Worm (Caenorhabditis elegans) whole organism, young adult: ENCODE measurements around the gene Y54E2A.9.
A peak's percentile ranks its signal among the peaks of the same experiment; 100 is the strongest.

Experiments
- B0261.1 ChIP-seq: sonication (generic microtip); optimal IDR thresholded peaks from 2 replicates; lab custom pipeline; 2016; ENCODE audit warnings: mild to moderate bottlenecking, missing genetic modification characterization, moderate library complexity, missing compliant biosample characterization
- C17E4.6 ChIP-seq: fragments of 200-800 bp; sonication (Bioruptor generic); IDR thresholded peaks from 2 replicates; pipeline ENCODE4 v1.3.6; 2022; ENCODE audit warnings: missing genetic modification reagents, missing genetic modification characterization, missing compliant biosample characterization
- F37B4.10 ChIP-seq: fragments of 200-800 bp; sonication (Bioruptor generic); IDR thresholded peaks from 2 replicates; pipeline ENCODE4 v1.3.6; 2022; ENCODE audit warnings: missing genetic modification characterization, missing compliant biosample characterization
- F55B11.4 ChIP-seq: sonication (generic microtip); optimal IDR thresholded peaks from 2 replicates; lab custom pipeline; 2016; ENCODE audit warnings: missing compliant biosample characterization, missing genetic modification characterization, borderline replicate concordance; ENCODE audit not compliant: insufficient read depth
- F57A8.1 ChIP-seq: fragments of 200-800 bp; sonication (Bioruptor generic); optimal IDR thresholded peaks from 2 replicates; lab custom pipeline; 2018; ENCODE audit warnings: mild to moderate bottlenecking, missing genetic modification characterization, moderate library complexity, missing compliant biosample characterization
- F57C9.4 ChIP-seq: sonication (generic microtip); optimal IDR thresholded peaks from 2 replicates; lab custom pipeline; 2017; ENCODE audit warnings: mild to moderate bottlenecking, missing genetic modification characterization, missing compliant biosample characterization
- K11D2.4 ChIP-seq: fragments of 200-800 bp; sonication (Bioruptor generic); IDR thresholded peaks from 2 replicates; pipeline ENCODE4 v1.3.6; 2022; ENCODE audit warnings: missing genetic modification reagents, missing genetic modification characterization, missing compliant biosample characterization
- Y53F4B.3 ChIP-seq: fragments of 200-800 bp; sonication (Bioruptor generic); IDR thresholded peaks from 2 replicates; pipeline ENCODE4 v1.3.6; 2022; ENCODE audit warnings: missing genetic modification reagents, missing genetic modification characterization, missing compliant biosample characterization
- Y53G8AR.9 ChIP-seq: fragments of 200-800 bp; sonication (Bioruptor generic); conservative IDR thresholded peaks from 2 replicates; pipeline ENCODE4 v1.3.6; 2022; ENCODE audit warnings: missing genetic modification reagents, missing genetic modification characterization, missing compliant biosample characterization
- ZK185.1 ChIP-seq: sonication (generic microtip); optimal IDR thresholded peaks from 2 replicates; lab custom pipeline; 2016; ENCODE audit warnings: mild to moderate bottlenecking, missing genetic modification characterization, missing compliant biosample characterization; ENCODE audit not compliant: poor library complexity, severe bottlenecking
- aptf-3 ChIP-seq: fragments of 200-800 bp; sonication (Bioruptor generic); IDR thresholded peaks from 2 replicates; pipeline ENCODE4 v1.3.6; 2022; ENCODE audit warnings: missing genetic modification characterization, missing compliant biosample characterization
- athp-1 ChIP-seq: sonication (generic microtip); optimal IDR thresholded peaks from 2 replicates; lab custom pipeline; 2017; ENCODE audit warnings: mild to moderate bottlenecking, missing genetic modification characterization, missing compliant biosample characterization
- bed-2 ChIP-seq: fragments of 200-800 bp; sonication (Bioruptor generic); IDR thresholded peaks from 2 replicates; pipeline ENCODE4 v1.3.6; 2022; ENCODE audit warnings: missing genetic modification reagents, missing genetic modification characterization, missing compliant biosample characterization
- cebp-1 ChIP-seq, 2 experiments: fragments of 200-800 bp in 1 of 2; sonication (Bioruptor generic) in 1 of 2; sonication (generic microtip) in 1 of 2; IDR thresholded peaks in 1 of 2; optimal IDR thresholded peaks in 1 of 2; 2 replicates each; pipeline versions ENCODE4 v1.3.6 to Lab custom; 2017 to 2022; ENCODE audit warnings: missing compliant biosample characterization in 2 of 2, missing genetic modification characterization in 2 of 2, mild to moderate bottlenecking in 1 of 2, missing genetic modification reagents in 1 of 2, moderate library complexity in 1 of 2
- ceh-58 ChIP-seq: fragments of 200-800 bp; sonication (Bioruptor generic); IDR thresholded peaks from 2 replicates; pipeline ENCODE4 v1.3.6; 2022; ENCODE audit warnings: missing genetic modification characterization, missing compliant biosample characterization
- ceh-91 ChIP-seq: fragments of 200-800 bp; sonication (Bioruptor generic); IDR thresholded peaks from 2 replicates; pipeline ENCODE4 v1.3.6; 2022; ENCODE audit warnings: missing genetic modification reagents, missing genetic modification characterization, missing compliant biosample characterization
- chd-7 ChIP-seq: sonication (generic microtip); optimal IDR thresholded peaks from 2 replicates; lab custom pipeline; 2016; ENCODE audit warnings: mild to moderate bottlenecking, missing genetic modification characterization, moderate library complexity, missing compliant biosample characterization
- die-1 ChIP-seq: sonication (generic microtip); optimal IDR thresholded peaks from 2 replicates; lab custom pipeline; 2016; ENCODE audit warnings: missing genotype, mild to moderate bottlenecking, missing genetic modification characterization, missing compliant biosample characterization
- dpff-1 ChIP-seq: sonication (generic microtip); optimal IDR thresholded peaks from 2 replicates; lab custom pipeline; 2017; ENCODE audit warnings: mild to moderate bottlenecking, missing genetic modification characterization, missing compliant biosample characterization
- egl-44 ChIP-seq: fragments of 200-800 bp; sonication (Bioruptor generic); IDR thresholded peaks from 2 replicates; pipeline ENCODE4 v1.3.6; 2022; ENCODE audit warnings: missing genetic modification reagents, missing genetic modification characterization, missing compliant biosample characterization
- him-1 ChIP-seq: sonication (generic microtip); optimal IDR thresholded peaks from 2 replicates; lab custom pipeline; 2016; ENCODE audit warnings: missing genotype, missing genetic modification reagents, missing genetic modification characterization, missing compliant biosample characterization
- hlh-12 ChIP-seq: sonication (generic microtip); optimal IDR thresholded peaks from 2 replicates; lab custom pipeline; 2016; ENCODE audit warnings: missing genetic modification characterization, missing compliant biosample characterization
- hsf-1 ChIP-seq: fragments of 200-800 bp; sonication (Bioruptor generic); IDR thresholded peaks from 2 replicates; pipeline ENCODE4 v1.3.6; 2022; ENCODE audit warnings: missing genetic modification reagents, missing genetic modification characterization, missing compliant biosample characterization
- let-526 ChIP-seq: fragments of 200-800 bp; sonication (Bioruptor generic); IDR thresholded peaks from 2 replicates; pipeline ENCODE4 v1.3.6; 2022; ENCODE audit warnings: missing genetic modification reagents, missing genetic modification characterization, missing compliant biosample characterization
- lin-40 ChIP-seq: sonication (generic microtip); optimal IDR thresholded peaks from 2 replicates; lab custom pipeline; 2016; ENCODE audit warnings: missing genetic modification characterization, mild to moderate bottlenecking, missing compliant biosample characterization, missing genotype, missing genetic modification reagents
- lsl-1 ChIP-seq: fragments of 200-800 bp; sonication (Bioruptor generic); optimal IDR thresholded peaks from 2 replicates; lab custom pipeline; 2018; ENCODE audit warnings: mild to moderate bottlenecking, missing genetic modification characterization, moderate library complexity, missing compliant biosample characterization
- madf-6 ChIP-seq: fragments of 200-800 bp; sonication (Bioruptor generic); IDR thresholded peaks from 2 replicates; pipeline ENCODE4 v1.3.6; 2022; ENCODE audit warnings: missing genetic modification reagents, missing genetic modification characterization, missing compliant biosample characterization
- madf-8 ChIP-seq: fragments of 200-800 bp; sonication (Bioruptor generic); conservative IDR thresholded peaks from 2 replicates; pipeline ENCODE4 v1.3.6; 2022; ENCODE audit warnings: missing genetic modification reagents, missing genetic modification characterization, missing compliant biosample characterization
- mcd-1 ChIP-seq: fragments of 200-800 bp; sonication (Bioruptor generic); IDR thresholded peaks from 2 replicates; pipeline ENCODE4 v1.3.6; 2022; ENCODE audit warnings: missing genetic modification reagents, missing genetic modification characterization, missing compliant biosample characterization
- nfya-1 ChIP-seq: sonication (generic microtip); optimal IDR thresholded peaks from 2 replicates; lab custom pipeline; 2017; ENCODE audit warnings: antibody characterized with exemption, missing compliant biosample characterization, missing genetic modification characterization, borderline replicate concordance; ENCODE audit not compliant: insufficient read depth
- nfya-2 ChIP-seq: fragments of 200-800 bp; sonication (Bioruptor generic); IDR thresholded peaks from 2 replicates; pipeline ENCODE4 v1.3.6; 2022; ENCODE audit warnings: missing genetic modification reagents, missing genetic modification characterization, missing compliant biosample characterization
- nhr-90 ChIP-seq: sonication (generic microtip); optimal IDR thresholded peaks from 2 replicates; lab custom pipeline; 2016; ENCODE audit warnings: missing genotype, mild to moderate bottlenecking, missing genetic modification characterization, missing compliant biosample characterization
- sea-2 ChIP-seq: fragments of 200-800 bp; sonication (Bioruptor generic); IDR thresholded peaks from 2 replicates; pipeline ENCODE4 v1.3.6; 2022; ENCODE audit warnings: missing genetic modification characterization, missing compliant biosample characterization
- snpc-1.1 ChIP-seq: sonication (generic microtip); optimal IDR thresholded peaks from 2 replicates; lab custom pipeline; 2017; ENCODE audit warnings: missing genetic modification characterization, mild to moderate bottlenecking, missing compliant biosample characterization, antibody characterized with exemption, moderate library complexity, missing genotype, missing genetic modification reagents; ENCODE audit not compliant: insufficient read depth
- somi-1 ChIP-seq: fragments of 200-800 bp; sonication (Bioruptor generic); optimal IDR thresholded peaks from 2 replicates; lab custom pipeline; 2018; ENCODE audit warnings: mild to moderate bottlenecking, missing genetic modification characterization, missing compliant biosample characterization
- tbp1 ChIP-seq: fragments of 200-800 bp; sonication (Bioruptor generic); optimal IDR thresholded peaks from 2 replicates; lab custom pipeline; 2018; ENCODE audit warnings: mild to moderate bottlenecking, missing genetic modification characterization, missing compliant biosample characterization
- tbx-9 ChIP-seq: sonication (generic microtip); optimal IDR thresholded peaks from 2 replicates; lab custom pipeline; 2016; ENCODE audit warnings: borderline replicate concordance, missing genetic modification characterization, inconsistent platforms, missing compliant biosample characterization
- zfh-2 ChIP-seq: fragments of 200-800 bp; sonication (Bioruptor generic); conservative IDR thresholded peaks from 2 replicates; pipeline ENCODE4 v1.3.6; 2022; ENCODE audit warnings: missing genetic modification reagents, missing genetic modification characterization, missing compliant biosample characterization
- ztf-22 ChIP-seq: fragments of 200-800 bp; sonication (Bioruptor generic); optimal IDR thresholded peaks from 2 replicates; lab custom pipeline; 2018; ENCODE audit warnings: mild to moderate bottlenecking, missing genetic modification characterization, moderate library complexity, missing compliant biosample characterization
- ztf-26 ChIP-seq: sonication (generic microtip); optimal IDR thresholded peaks from 2 replicates; lab custom pipeline; 2017; ENCODE audit warnings: missing genetic modification characterization, missing compliant biosample characterization

Gene Y54E2A.9

DNA sequence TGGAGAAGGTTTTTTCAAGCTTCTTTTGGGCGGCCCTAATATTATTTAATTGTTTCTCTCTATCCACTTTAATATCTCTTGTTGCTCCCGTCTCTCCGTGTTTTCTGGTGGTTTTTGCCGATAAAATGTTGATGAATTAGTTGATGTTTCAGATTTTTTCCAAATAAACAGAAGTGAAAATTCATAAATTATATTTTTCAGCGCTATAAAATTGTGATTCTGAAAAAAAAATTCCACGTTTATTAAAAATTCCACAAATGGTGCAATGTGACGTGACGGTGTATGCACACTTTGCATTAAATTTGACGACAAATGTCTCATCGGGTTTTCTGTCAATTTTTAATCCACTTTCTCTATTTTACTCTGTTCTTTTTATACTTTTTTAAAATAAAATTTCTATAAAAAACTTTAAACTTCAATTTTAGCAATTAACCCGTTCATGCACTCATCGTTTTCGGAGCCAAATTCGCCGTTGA, 12.3 kb upstream of the Y54E2A.9 start, which contains the start of gene tbc-20 (continued):
- TF ChIP-seq snpc-1.1 (tag; lab: Kevin White, UChicago) = peak; percentile 74
- TF ChIP-seq cebp-1 (GFP tag; IDR thresholded peaks at IDR 0.05; lab: Robert Waterston, UW) = no peak
- no peak for TF ChIP-seq cebp-1 (tag; optimal IDR thresholded peaks at IDR 0.05; lab: Kevin White, UChicago)
- TF ChIP-seq K11D2.4 (GFP tag; lab: Robert Waterston, UW) = no peak
- TF ChIP-seq F55B11.4 (tag; lab: Kevin White, UChicago) = no peak
- TF ChIP-seq him-1 (tag; lab: Kevin White, UChicago) = peak; percentile 34
- TF ChIP-seq ceh-91 (GFP tag; lab: Robert Waterston, UW) = no peak
- peak; percentile 28 for TF ChIP-seq ZK185.1
- TF ChIP-seq lin-40 (tag; lab: Kevin White, UChicago) = peak; percentile 6
- TF ChIP-seq tbx-9 (tag; lab: Kevin White, UChicago) = no peak
- TF ChIP-seq let-526 (GFP tag; lab: Robert Waterston, UW) = no peak
- no peak for TF ChIP-seq sea-2
- TF ChIP-seq lsl-1 (GFP tag; lab: Kevin White, UChicago) = peak; percentile 48
- TF ChIP-seq B0261.1 (tag; lab: Kevin White, UChicago) = no peak
- TF ChIP-seq athp-1 = peak; percentile 19
- TF ChIP-seq hsf-1 (GFP tag; lab: Robert Waterston, UW) = no peak
- no peak for TF ChIP-seq F37B4.10 (GFP tag; lab: Robert Waterston, UW)
- TF ChIP-seq Y53F4B.3 (GFP tag; lab: Robert Waterston, UW) = no peak
- no peak for TF ChIP-seq egl-44 (GFP tag; lab: Robert Waterston, UW)
- TF ChIP-seq mcd-1 (GFP tag; lab: Robert Waterston, UW) = peak; percentile 31; the same call in 1 of the 2 replicates
- no peak for TF ChIP-seq ztf-22
- TF ChIP-seq chd-7 (tag; lab: Kevin White, UChicago) = no peak
- TF ChIP-seq Y53G8AR.9 (GFP tag; lab: Robert Waterston, UW) = no peak
- TF ChIP-seq dpff-1 = no peak
- no peak for TF ChIP-seq zfh-2 (GFP tag; lab: Robert Waterston, UW)
- no peak for TF ChIP-seq C17E4.6 (GFP tag; lab: Robert Waterston, UW)
- TF ChIP-seq madf-8 (GFP tag; lab: Robert Waterston, UW) = peak; percentile 74
- TF ChIP-seq F57C9.4 (tag; lab: Kevin White, UChicago) = no peak
- TF ChIP-seq aptf-3 (GFP tag; lab: Robert Waterston, UW) = no peak
- no peak for TF ChIP-seq die-1 (tag; lab: Kevin White, UChicago)
- no peak for TF ChIP-seq bed-2
- no peak for TF ChIP-seq nfya-1 (tag; lab: Kevin White, UChicago)
- no peak for TF ChIP-seq ztf-26 (tag; lab: Kevin White, UChicago)
- no peak for TF ChIP-seq ceh-58 (GFP tag; lab: Robert Waterston, UW)
- TF ChIP-seq F57A8.1 = no peak
- peak; percentile 76 for TF ChIP-seq madf-6
- no peak for TF ChIP-seq nfya-2 (GFP tag; lab: Robert Waterston, UW)
- TF ChIP-seq nhr-90 = no peak
- no peak for TF ChIP-seq hlh-12 (tag; lab: Kevin White, UChicago)
- no peak for TF ChIP-seq somi-1 (GFP tag; lab: Kevin White, UChicago)
- peak; percentile 26 for TF ChIP-seq tbp1
